Fruit fly (Drosophila melanogaster) whole organism: ENCODE data around the gene Rb97D.

Experiments
- CG8478 ChIP-seq: fragments of >200 bp; optimal IDR thresholded peaks from 2 replicates; lab custom pipeline; 2018; ENCODE audit warnings: inconsistent platforms
- Dll ChIP-seq: fragments of >200 bp; optimal IDR thresholded peaks from 2 replicates; lab custom pipeline; 2017
- EcR ChIP-seq, 2 experiments: fragments of >200 bp; optimal IDR thresholded peaks; 2 replicates each; lab custom pipeline; 2017; ENCODE audit warnings: missing biosample characterization in 2 of 2, missing genetic modification characterization in 2 of 2, missing genetic modification reagents in 2 of 2
- usp ChIP-seq: fragments of >200 bp; optimal IDR thresholded peaks from 2 replicates; lab custom pipeline; 2017; ENCODE audit warnings: missing biosample characterization, missing genetic modification characterization, mixed read lengths

dm6 chr3R:26871852-26872251, 3.7 kb downstream of the Rb97D start, which contains the start of gene SPARC:
- TF ChIP-seq EcR (GFP tag; optimal IDR thresholded peaks at IDR 0.05; lab: Kevin White, UChicago) (no peak), usp (no peak), CG8478 (lab: Kevin White, UChicago) (no peak), Dll (lab: Kevin White, UChicago) (no peak)
